Fruit fly (Drosophila melanogaster): ENCODE results near the gene CG18530.

The CG18530 gene

dm6 chr3R:12647954-12648353 lies 14.8 kb downstream of the CG18530 start, which contains the start of gene Dtg (continued):
- TF ChIP-seq CG12744 (GFP tag; optimal IDR thresholded peaks at IDR 0.05) = no peak
- TF ChIP-seq shn (GFP tag; optimal IDR thresholded peaks at IDR 0.05) = no peak
- TF ChIP-seq CG12071 (GFP tag; optimal IDR thresholded peaks at IDR 0.05) = no peak
- TF ChIP-seq pb (GFP tag; optimal IDR thresholded peaks at IDR 0.05) = no peak
- no peak for TF ChIP-seq Mad (GFP tag; optimal IDR thresholded peaks at IDR 0.05)
- no peak for TF ChIP-seq CG30431 (GFP tag; optimal IDR thresholded peaks at IDR 0.05)
- no peak for TF ChIP-seq Myb (GFP tag; optimal IDR thresholded peaks at IDR 0.05)
- TF ChIP-seq tgo (GFP tag; IDR thresholded peaks at IDR 0.05) = no peak
- TF ChIP-seq ac (GFP tag; optimal IDR thresholded peaks at IDR 0.05) = peak; percentile 97
- no peak for TF ChIP-seq MBD-R2 (GFP tag; IDR thresholded peaks at IDR 0.05)
- no peak for TF ChIP-seq CG7963 (GFP tag; IDR thresholded peaks at IDR 0.05; ENCODE audit: partially characterized antibody)
- no peak for TF ChIP-seq jing (GFP tag; optimal IDR thresholded peaks at IDR 0.05)
- no peak for TF ChIP-seq sob (GFP tag; IDR thresholded peaks at IDR 0.05)
- TF ChIP-seq CG17912 (GFP tag; optimal IDR thresholded peaks at IDR 0.05) = no peak
- TF ChIP-seq CG2712 (tag; optimal IDR thresholded peaks at IDR 0.05) = peak; percentile 7
- TF ChIP-seq fd64A (GFP tag; optimal IDR thresholded peaks at IDR 0.05) = no peak
- TF ChIP-seq lilli (GFP tag; optimal IDR thresholded peaks at IDR 0.05) = no peak
- no peak for TF ChIP-seq ttk (GFP tag; IDR thresholded peaks at IDR 0.05)
- no peak for TF ChIP-seq Nf-YA (GFP tag; IDR thresholded peaks at IDR 0.05)
- no peak for TF ChIP-seq schlank (tag; optimal IDR thresholded peaks at IDR 0.05)
- TF ChIP-seq Taf1 (GFP tag; IDR thresholded peaks at IDR 0.05) = no peak
- peak; percentile 37 for TF ChIP-seq CG8281 (tag; optimal IDR thresholded peaks at IDR 0.05)
- TF ChIP-seq bbx (GFP tag; IDR thresholded peaks at IDR 0.05; ENCODE audit: partially characterized antibody) = no peak
- TF ChIP-seq zen (tag; optimal IDR thresholded peaks at IDR 0.05) = peak; percentile 46
- no peak for TF ChIP-seq gcm (GFP tag; optimal IDR thresholded peaks at IDR 0.05)
- TF ChIP-seq Mrtf (GFP tag; IDR thresholded peaks at IDR 0.05) = no peak
- no peak for TF ChIP-seq HHEX (GFP tag; optimal IDR thresholded peaks at IDR 0.05)
- peak; percentile 80 for TF ChIP-seq kni (GFP tag; optimal IDR thresholded peaks at IDR 0.05)
- peak; percentile 30 for TF ChIP-seq Deaf1 (tag; optimal IDR thresholded peaks at IDR 0.05)
- peak; percentile 6 for TF ChIP-seq dm (GFP tag; optimal IDR thresholded peaks at IDR 0.05)
- TF ChIP-seq nerfin-2 (GFP tag; IDR thresholded peaks at IDR 0.05; ENCODE audit: partially characterized antibody) = no peak
- TF ChIP-seq phol (tag; optimal IDR thresholded peaks at IDR 0.05) = no peak
- TF ChIP-seq eyg (GFP tag; optimal IDR thresholded peaks at IDR 0.05) = no peak
- TF ChIP-seq Stat92E (GFP tag; optimal IDR thresholded peaks at IDR 0.05) = peak in 1 of 3 experiments; percentile 62
- TF ChIP-seq CG34224 (GFP tag; IDR thresholded peaks at IDR 0.05; ENCODE audit: partially characterized antibody) = no peak
- no peak for TF ChIP-seq CG10565 (GFP tag; optimal IDR thresholded peaks at IDR 0.05)
- no peak for TF ChIP-seq CG13123 (GFP tag; optimal IDR thresholded peaks at IDR 0.05)
- TF ChIP-seq cato (GFP tag; optimal IDR thresholded peaks at IDR 0.05; ENCODE audit: borderline replicate concordance) = no peak
- no peak for TF ChIP-seq maf-S (GFP tag; optimal IDR thresholded peaks at IDR 0.05)
- no peak for TF ChIP-seq CG12236 (GFP tag; optimal IDR thresholded peaks at IDR 0.05)
- no peak for TF ChIP-seq CG9932 (GFP tag; IDR thresholded peaks at IDR 0.05)
- no peak for TF ChIP-seq CG8089 (GFP tag; optimal IDR thresholded peaks at IDR 0.05)
- no peak for TF ChIP-seq salm (tag; optimal IDR thresholded peaks at IDR 0.05)
- TF ChIP-seq Meics (GFP tag; optimal IDR thresholded peaks at IDR 0.05) = no peak
- TF ChIP-seq CG9727 (GFP tag; optimal IDR thresholded peaks at IDR 0.05) = peak; percentile 0
- no peak for TF ChIP-seq HLH3B (GFP tag; IDR thresholded peaks at IDR 0.05)
- TF ChIP-seq vvl (GFP tag; IDR thresholded peaks at IDR 0.05) = no peak
- TF ChIP-seq ham (GFP tag; IDR thresholded peaks at IDR 0.05) = no peak
- no peak for TF ChIP-seq CG12219 (GFP tag; optimal IDR thresholded peaks at IDR 0.05)
- TF ChIP-seq CG1602 (GFP tag; optimal IDR thresholded peaks at IDR 0.05) = no peak
- no peak for TF ChIP-seq eve (GFP tag; optimal IDR thresholded peaks at IDR 0.05)
- TF ChIP-seq dan (GFP tag; IDR thresholded peaks at IDR 0.05) = no peak

Measured in whole organism, embryonic.